Worm (Caenorhabditis elegans) whole organism, early embryonic: ENCODE data around the gene C53A3.4.

Source experiments
- ceh-36 ChIP-seq: sonication (generic microtip); optimal IDR thresholded peaks from 2 replicates; lab custom pipeline; 2016; ENCODE audit warnings: missing genetic modification characterization, inconsistent platforms, missing compliant biosample characterization
- tbx-11 ChIP-seq: fragments of 200-800 bp; sonication (Bioruptor generic); IDR thresholded peaks from 2 replicates; pipeline ENCODE4 v1.3.6; 2022; ENCODE audit warnings: missing genetic modification characterization, missing compliant biosample characterization
- tbx-37 ChIP-seq: fragments of 200-800 bp; sonication (Bioruptor generic); conservative IDR thresholded peaks from 2 replicates; pipeline ENCODE4 v1.3.6; 2022; ENCODE audit warnings: missing genetic modification reagents, missing genetic modification characterization, missing compliant biosample characterization

- TF ChIP-seq tbx-11 (GFP tag; lab: Robert Waterston, UW), result no peak
- TF ChIP-seq ceh-36, result no peak
- TF ChIP-seq tbx-37, result no peak
These were observed 33.4 kb upstream of the C53A3.4 start, which contains the start of gene ZC250.2 for ce11 chrV:5792031-5792430.
